Worm (Caenorhabditis elegans) whole organism, mixed stage, embryonic: Measurements from ENCODE around the gene srbc-71.

Experiments
- ces-1 ChIP-seq: fragments of 150-350 bp; optimal IDR thresholded peaks from 2 replicates; lab custom pipeline; 2014; ENCODE audit warnings: missing biosample characterization, missing genetic modification reagents, missing genetic modification characterization
- lin-13 ChIP-seq: fragments of 150-350 bp; optimal IDR thresholded peaks from 2 replicates; lab custom pipeline; 2014; ENCODE audit warnings: missing biosample characterization, missing genetic modification characterization
- lin-32 ChIP-seq: fragments of 200-800 bp; sonication (Bioruptor generic); optimal IDR thresholded peaks from 2 replicates; lab custom pipeline; 2018; ENCODE audit warnings: mild to moderate bottlenecking, missing genetic modification characterization, missing compliant biosample characterization
- mep-1 ChIP-seq: fragments of 150-350 bp; optimal IDR thresholded peaks from 2 replicates; lab custom pipeline; 2017; ENCODE audit warnings: missing biosample characterization, missing genetic modification reagents, missing genetic modification characterization, inconsistent platforms
- nhr-12 ChIP-seq: fragments of 150-350 bp; optimal IDR thresholded peaks from 2 replicates; lab custom pipeline; 2014; ENCODE audit warnings: missing biosample characterization, missing genetic modification characterization
- nhr-237 ChIP-seq: fragments of 150-350 bp; optimal IDR thresholded peaks from 2 replicates; lab custom pipeline; 2014; ENCODE audit warnings: missing biosample characterization, missing genetic modification characterization
- nhr-28 ChIP-seq: fragments of 150-350 bp; optimal IDR thresholded peaks from 2 replicates; lab custom pipeline; 2014; ENCODE audit warnings: missing biosample characterization, missing genetic modification characterization
- snpc-4 ChIP-seq: fragments of 150-350 bp; optimal IDR thresholded peaks from 2 replicates; lab custom pipeline; 2014; ENCODE audit warnings: missing biosample characterization, missing genetic modification characterization
- sptf-1 ChIP-seq: sonication (generic microtip); optimal IDR thresholded peaks from 2 replicates; lab custom pipeline; 2017; ENCODE audit warnings: mild to moderate bottlenecking, missing genetic modification characterization, moderate library complexity, missing compliant biosample characterization
- unc-62 ChIP-seq: fragments of 150-350 bp; optimal IDR thresholded peaks from 2 replicates; lab custom pipeline; 2014; ENCODE audit warnings: missing biosample characterization, missing genetic modification reagents, missing genetic modification characterization

DNA sequence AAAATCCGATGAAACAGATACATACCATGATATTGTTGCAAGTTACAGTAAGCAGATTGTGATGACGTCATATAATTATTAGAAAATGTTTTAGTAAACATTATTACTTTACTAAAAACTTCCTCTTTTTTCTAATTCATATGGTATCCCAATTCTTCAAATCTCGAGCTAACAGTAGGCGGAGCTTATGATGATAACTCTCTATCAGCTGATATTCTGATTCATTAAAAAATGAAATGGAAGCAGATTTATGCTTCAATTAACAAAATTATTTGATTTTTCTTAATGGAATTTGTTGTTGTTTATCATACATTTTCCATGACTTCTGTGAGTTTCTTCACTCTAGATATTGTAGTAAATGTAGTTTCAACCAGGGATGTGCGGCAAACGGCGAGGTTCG, 21.5 kb downstream of the srbc-71 start, which contains the start of gene pax-2:
- TF ChIP-seq snpc-4 (tag; lab: Kevin White, UChicago), result no peak
- TF ChIP-seq nhr-12 (tag; lab: Kevin White, UChicago), result no peak
- TF ChIP-seq nhr-28, result no peak
- no peak for TF ChIP-seq nhr-237 (tag; lab: Kevin White, UChicago)
- no peak for TF ChIP-seq unc-62
- TF ChIP-seq ces-1 (GFP tag; lab: Kevin White, UChicago), result no peak
- TF ChIP-seq mep-1, result no peak
- no peak for TF ChIP-seq lin-32 (GFP tag; lab: Kevin White, UChicago)
- no peak for TF ChIP-seq lin-13
- TF ChIP-seq sptf-1 (tag; lab: Kevin White, UChicago), result no peak
